Worm (Caenorhabditis elegans) whole organism, L4/young adult: ENCODE measurements around the gene C50B6.7.

Source experiments
- W03F9.2 ChIP-seq: fragments of 150-350 bp; optimal IDR thresholded peaks from 2 replicates; lab custom pipeline; 2014; ENCODE audit warnings: missing biosample characterization, missing genetic modification characterization
- dao-5 ChIP-seq: sonication (generic microtip); optimal IDR thresholded peaks from 2 replicates; lab custom pipeline; 2016; ENCODE audit warnings: missing genotype, missing genetic modification characterization, moderate library complexity, missing compliant biosample characterization
- him-1 ChIP-seq: sonication (generic microtip); optimal IDR thresholded peaks from 2 replicates; lab custom pipeline; 2016; ENCODE audit warnings: missing genotype, missing genetic modification reagents, missing genetic modification characterization, missing compliant biosample characterization

- TF ChIP-seq W03F9.2 (tag; lab: Kevin White, UChicago) (no peak), him-1 (tag; lab: Kevin White, UChicago) (no peak), dao-5 (tag; lab: Kevin White, UChicago) (no peak)
Measured at ce11 chrV:13317911-13318502, 6.8 kb downstream of the C50B6.7 start, which contains the start of the genes col-161 and srh-18.
